Fruit fly (Drosophila melanogaster) whole organism, embryonic: ENCODE results near the gene Spn28Db.

ENCODE experiments used
- Ada2b ChIP-seq: fragments of 200-800 bp; sonication (Bioruptor generic); IDR thresholded peaks from 2 replicates; pipeline ENCODE4 v1.3.6; 2022; ENCODE audit warnings: missing biosample characterization, missing genetic modification characterization
- Antp ChIP-seq: fragments of 200-800 bp; sonication (Bioruptor generic); optimal IDR thresholded peaks from 3 replicates; lab custom pipeline; 2016; ENCODE audit warnings: missing biosample characterization, missing genetic modification characterization
- Asciz ChIP-seq: fragments of 200-800 bp; sonication (Bioruptor generic); optimal IDR thresholded peaks from 2 replicates; lab custom pipeline; 2017; ENCODE audit warnings: missing biosample characterization, mild to moderate bottlenecking, missing genetic modification characterization, missing genetic modification reagents
- BtbVII ChIP-seq: fragments of 200-800 bp; sonication (Bioruptor generic); optimal IDR thresholded peaks from 3 replicates; lab custom pipeline; 2017; ENCODE audit warnings: missing biosample characterization, mild to moderate bottlenecking, missing genetic modification characterization
- CG15269 ChIP-seq: fragments of 200-800 bp; sonication (Bioruptor generic); optimal IDR thresholded peaks from 2 replicates; lab custom pipeline; 2018; ENCODE audit warnings: missing biosample characterization, mild to moderate bottlenecking, missing genetic modification characterization, moderate library complexity
- CG1603 ChIP-seq: fragments of 200-800 bp; sonication (Bioruptor generic); optimal IDR thresholded peaks from 2 replicates; lab custom pipeline; 2019; ENCODE audit warnings: missing biosample characterization, mild to moderate bottlenecking, missing genetic modification characterization, moderate library complexity
- CG16863 ChIP-seq: fragments of 200-800 bp; sonication (Bioruptor generic); optimal IDR thresholded peaks from 3 replicates; lab custom pipeline; 2016; ENCODE audit warnings: missing biosample characterization, missing genetic modification characterization
- CG17912 ChIP-seq: fragments of 200-800 bp; sonication (Bioruptor generic); optimal IDR thresholded peaks from 2 replicates; lab custom pipeline; 2018; ENCODE audit warnings: missing biosample characterization, mild to moderate bottlenecking, missing genetic modification characterization
- CG18476 ChIP-seq: fragments of 200-800 bp; sonication (Bioruptor generic); optimal IDR thresholded peaks from 2 replicates; lab custom pipeline; 2016; ENCODE audit warnings: missing biosample characterization, mild to moderate bottlenecking, missing genetic modification characterization
- CG18599 ChIP-seq: fragments of 200-800 bp; sonication (Bioruptor generic); optimal IDR thresholded peaks from 3 replicates; lab custom pipeline; 2017; ENCODE audit warnings: missing biosample characterization, missing genetic modification characterization, mild to moderate bottlenecking, moderate library complexity, missing genetic modification reagents
- CG2120 ChIP-seq: fragments of 200-800 bp; sonication (Bioruptor generic); optimal IDR thresholded peaks from 3 replicates; lab custom pipeline; 2016; ENCODE audit warnings: missing biosample characterization, missing genetic modification characterization
- CG31441 ChIP-seq: fragments of 200-800 bp; sonication (Bioruptor generic); IDR thresholded peaks from 2 replicates; pipeline ENCODE4 v1.3.6; 2022; ENCODE audit warnings: missing biosample characterization, missing genetic modification characterization
- CG32532 ChIP-seq: fragments of 200-800 bp; sonication (Bioruptor generic); IDR thresholded peaks from 2 replicates; pipeline ENCODE4 v1.3.6; 2022; ENCODE audit warnings: missing biosample characterization, missing genetic modification characterization
- CG32772 ChIP-seq: fragments of 200-800 bp; sonication (Bioruptor generic); IDR thresholded peaks from 2 replicates; pipeline ENCODE4 v1.3.6; 2022; ENCODE audit warnings: missing biosample characterization, missing genetic modification characterization
- CG3838 ChIP-seq: fragments of 200-800 bp; sonication (Bioruptor generic); optimal IDR thresholded peaks from 3 replicates; lab custom pipeline; 2016; ENCODE audit warnings: missing biosample characterization, missing genetic modification characterization
- CG4820 ChIP-seq: fragments of 200-800 bp; sonication (Bioruptor generic); optimal IDR thresholded peaks from 3 replicates; lab custom pipeline; 2016; ENCODE audit warnings: missing biosample characterization, missing genetic modification characterization
- CG6254 ChIP-seq: fragments of 200-800 bp; sonication (Bioruptor generic); optimal IDR thresholded peaks from 3 replicates; lab custom pipeline; 2017; ENCODE audit warnings: mild to moderate bottlenecking, missing biosample characterization, missing genetic modification reagents, missing genetic modification characterization
- CG6272 ChIP-seq: fragments of 200-800 bp; sonication (Bioruptor generic); IDR thresholded peaks from 2 replicates; pipeline ENCODE4 v1.3.6; 2022; ENCODE audit warnings: missing biosample characterization, missing genetic modification characterization
- CG6813 ChIP-seq: fragments of 200-800 bp; sonication (Bioruptor generic); optimal IDR thresholded peaks from 2 replicates; lab custom pipeline; 2017; ENCODE audit warnings: missing biosample characterization, missing genetic modification characterization, mild to moderate bottlenecking, moderate library complexity, missing genetic modification reagents
- CG7839 ChIP-seq: fragments of 200-800 bp; sonication (Bioruptor generic); optimal IDR thresholded peaks from 3 replicates; lab custom pipeline; 2018; ENCODE audit warnings: missing biosample characterization, mild to moderate bottlenecking, missing genetic modification characterization, moderate library complexity
- CG7928 ChIP-seq: fragments of 200-800 bp; sonication (Bioruptor generic); optimal IDR thresholded peaks from 2 replicates; lab custom pipeline; 2017; ENCODE audit warnings: missing biosample characterization, mild to moderate bottlenecking, missing genetic modification characterization
- CG7987 ChIP-seq: fragments of 200-800 bp; sonication (Bioruptor generic); optimal IDR thresholded peaks from 2 replicates; lab custom pipeline; 2018; ENCODE audit warnings: missing biosample characterization, mild to moderate bottlenecking, missing genetic modification characterization, moderate library complexity
- CG8478 ChIP-seq: fragments of >200 bp; optimal IDR thresholded peaks from 2 replicates; lab custom pipeline; 2018
- CG8944 ChIP-seq: fragments of 200-800 bp; sonication (Bioruptor generic); optimal IDR thresholded peaks from 3 replicates; lab custom pipeline; 2016; ENCODE audit warnings: missing biosample characterization, missing genetic modification characterization
- CkIIα-i1 ChIP-seq: fragments of 200-800 bp; sonication (Bioruptor generic); IDR thresholded peaks from 2 replicates; pipeline ENCODE4 v1.3.6; 2022; ENCODE audit warnings: missing biosample characterization, missing genetic modification characterization
- Doc3 ChIP-seq: fragments of 200-800 bp; sonication (Bioruptor generic); IDR thresholded peaks from 3 replicates; pipeline ENCODE4 v1.3.6; 2022; ENCODE audit warnings: missing biosample characterization, missing genetic modification characterization; ENCODE audit not compliant: partially characterized antibody
- ERR ChIP-seq: fragments of 200-800 bp; sonication (Bioruptor generic); optimal IDR thresholded peaks from 2 replicates; lab custom pipeline; 2016; ENCODE audit warnings: missing biosample characterization, missing genetic modification characterization
- H2.0 ChIP-seq: fragments of 200-800 bp; sonication (Bioruptor generic); IDR thresholded peaks from 2 replicates; pipeline ENCODE4 v1.3.6; 2022; ENCODE audit warnings: missing biosample characterization, missing genetic modification characterization
- HLH4C ChIP-seq: fragments of 200-800 bp; sonication (Bioruptor generic); IDR thresholded peaks from 3 replicates; pipeline ENCODE4 v1.3.6; 2022; ENCODE audit warnings: missing biosample characterization, missing genetic modification characterization; ENCODE audit not compliant: partially characterized antibody
- Mad ChIP-seq: fragments of 200-800 bp; sonication (Bioruptor generic); optimal IDR thresholded peaks from 2 replicates; lab custom pipeline; 2016; ENCODE audit warnings: missing biosample characterization, missing genetic modification characterization
- NK7.1 ChIP-seq: fragments of 200-800 bp; sonication (Bioruptor generic); optimal IDR thresholded peaks from 3 replicates; lab custom pipeline; 2016; ENCODE audit warnings: missing biosample characterization, missing genetic modification characterization
- Nf-YA ChIP-seq: fragments of 200-800 bp; sonication (Bioruptor generic); IDR thresholded peaks from 2 replicates; pipeline ENCODE4 v1.3.6; 2022; ENCODE audit warnings: missing biosample characterization, missing genetic modification characterization
- Ravus ChIP-seq: fragments of 200-800 bp; sonication (Bioruptor generic); IDR thresholded peaks from 2 replicates; pipeline ENCODE4 v1.3.6; 2022; ENCODE audit warnings: missing biosample characterization, missing genetic modification characterization
- Rx ChIP-seq: fragments of 200-800 bp; sonication (Bioruptor generic); IDR thresholded peaks from 2 replicates; pipeline ENCODE4 v1.3.6; 2022; ENCODE audit warnings: missing biosample characterization, missing genetic modification characterization
- Sox100B ChIP-seq: fragments of 200-800 bp; sonication (Bioruptor generic); optimal IDR thresholded peaks from 3 replicates; lab custom pipeline; 2018; ENCODE audit warnings: missing biosample characterization, mild to moderate bottlenecking, missing genetic modification characterization
- ara ChIP-seq: fragments of 200-800 bp; sonication (Bioruptor generic); IDR thresholded peaks from 2 replicates; pipeline ENCODE4 v1.3.6; 2022; ENCODE audit warnings: missing biosample characterization, missing genetic modification characterization
- bsh ChIP-seq, 2 experiments: fragments of 200-800 bp; sonication (Bioruptor generic); optimal IDR thresholded peaks; 2 replicates each; lab custom pipeline; 2017 to 2018; ENCODE audit warnings: mild to moderate bottlenecking in 2 of 2, missing biosample characterization in 2 of 2, missing genetic modification characterization in 2 of 2, moderate library complexity in 1 of 2
- chn ChIP-seq: fragments of 200-800 bp; sonication (Bioruptor generic); optimal IDR thresholded peaks from 2 replicates; lab custom pipeline; 2016; ENCODE audit warnings: missing biosample characterization, missing genetic modification characterization
- cwo ChIP-seq: fragments of 200-800 bp; sonication (Bioruptor generic); optimal IDR thresholded peaks from 3 replicates; lab custom pipeline; 2017; ENCODE audit warnings: missing biosample characterization, missing genetic modification characterization, mild to moderate bottlenecking, moderate library complexity, missing genetic modification reagents
- eve ChIP-seq, 2 experiments: fragments of >200 bp; optimal IDR thresholded peaks; 2 replicates each; lab custom pipeline; 2017; ENCODE audit warnings: missing biosample characterization in 2 of 2, missing genetic modification characterization in 2 of 2
- fru ChIP-seq: fragments of >200 bp; optimal IDR thresholded peaks from 2 replicates; lab custom pipeline; 2017
- hth ChIP-seq: fragments of >200 bp; optimal IDR thresholded peaks from 2 replicates; lab custom pipeline; 2017; ENCODE audit warnings: inconsistent platforms
- lilli ChIP-seq: fragments of 200-800 bp; sonication (Bioruptor generic); optimal IDR thresholded peaks from 3 replicates; lab custom pipeline; 2016; ENCODE audit warnings: missing biosample characterization, missing genetic modification characterization
- lmd ChIP-seq: fragments of 200-800 bp; sonication (Bioruptor generic); IDR thresholded peaks from 2 replicates; pipeline ENCODE4 v1.3.6; 2022; ENCODE audit warnings: missing biosample characterization, missing genetic modification characterization
- oc ChIP-seq: fragments of 200-800 bp; sonication (Bioruptor generic); optimal IDR thresholded peaks from 2 replicates; lab custom pipeline; 2018; ENCODE audit warnings: missing biosample characterization, mild to moderate bottlenecking, missing genetic modification characterization, moderate library complexity
- pb ChIP-seq: fragments of 200-800 bp; sonication (Bioruptor generic); optimal IDR thresholded peaks from 3 replicates; lab custom pipeline; 2016; ENCODE audit warnings: missing biosample characterization, missing genetic modification characterization
- prd ChIP-seq, 3 experiments: fragments of >200 bp in 2 of 3; fragments of 200-800 bp in 1 of 3; sonication (Bioruptor generic) in 1 of 3; optimal IDR thresholded peaks in 2 of 3; IDR thresholded peaks in 1 of 3; 2 replicates in 2 of 3; 3 replicates in 1 of 3; pipeline versions ENCODE4 v1.3.6 to Lab custom; 2017 to 2022; ENCODE audit warnings: missing biosample characterization in 1 of 3, missing genetic modification characterization in 1 of 3
- pzg ChIP-seq: fragments of 200-800 bp; sonication (Bioruptor generic); optimal IDR thresholded peaks from 3 replicates; lab custom pipeline; 2018; ENCODE audit warnings: missing biosample characterization, mild to moderate bottlenecking, missing genetic modification characterization, moderate library complexity
- repo ChIP-seq: fragments of 200-800 bp; sonication (Bioruptor generic); optimal IDR thresholded peaks from 2 replicates; lab custom pipeline; 2016; ENCODE audit warnings: missing biosample characterization, missing genetic modification characterization
- tin ChIP-seq: fragments of 200-800 bp; sonication (Bioruptor generic); optimal IDR thresholded peaks from 3 replicates; lab custom pipeline; 2016; ENCODE audit warnings: missing biosample characterization, missing genetic modification characterization
- ttk ChIP-seq: fragments of 200-800 bp; sonication (Bioruptor generic); IDR thresholded peaks from 2 replicates; pipeline ENCODE4 v2.1.2; 2022; ENCODE audit warnings: missing biosample characterization, missing genetic modification characterization
- vvl ChIP-seq: fragments of 200-800 bp; sonication (Bioruptor generic); IDR thresholded peaks from 2 replicates; pipeline ENCODE4 v1.3.6; 2022; ENCODE audit warnings: missing biosample characterization, missing genetic modification characterization

Spn28Db gene

DNA sequence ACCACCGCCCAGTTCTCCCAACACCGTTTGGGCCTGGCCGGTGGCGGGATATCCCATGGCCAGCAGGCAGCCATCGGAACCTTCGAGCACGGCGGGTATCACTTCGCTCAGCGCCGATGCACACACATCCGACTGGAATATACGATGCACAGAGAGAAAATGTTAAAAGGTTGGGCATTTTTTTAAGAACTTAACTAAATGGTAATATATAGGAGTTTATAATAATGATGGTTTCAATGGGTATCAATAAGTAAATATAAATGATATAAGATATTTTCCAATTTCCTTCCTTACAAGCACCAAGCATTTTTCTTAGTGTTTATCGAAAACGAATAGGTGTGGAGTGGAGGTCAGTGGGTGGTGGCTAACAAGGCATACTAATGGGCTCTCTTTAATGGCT is 38.9 kb downstream of the Spn28Db start (continued):
- TF ChIP-seq CkIIα-i1 (no peak), prd (optimal IDR thresholded peaks at IDR 0.05; lab: Kevin White, UChicago) (no peak), prd (GFP tag; IDR thresholded peaks at IDR 0.05; lab: Robert Waterston, UW) (peak; percentile 70), eve (GFP tag; optimal IDR thresholded peaks at IDR 0.05; lab: Kevin White, UChicago) (peak in 1 of 2 experiments; percentile 43), Doc3 (GFP tag; lab: Robert Waterston, UW) (no peak), CG8478 (lab: Kevin White, UChicago) (no peak), CG2120 (GFP tag; lab: Kevin White, UChicago) (peak; percentile 33), ERR (GFP tag; lab: Kevin White, UChicago) (no peak), CG6813 (GFP tag; lab: Kevin White, UChicago) (peak; percentile 22), CG15269 (tag; lab: Kevin White, UChicago) (peak; percentile 35), NK7.1 (GFP tag; lab: Kevin White, UChicago) (no peak), Rx (GFP tag; lab: Robert Waterston, UW) (0 out of 2 replicates have a peak, but pooled peaks have one; percentile 17), ara (GFP tag; lab: Robert Waterston, UW) (peak; percentile 40; the same call in 1 of the 2 replicates), lmd (GFP tag; lab: Robert Waterston, UW) (peak; percentile 40), CG4820 (GFP tag; lab: Kevin White, UChicago) (no peak), chn (GFP tag; lab: Kevin White, UChicago) (peak; percentile 12), CG7839 (tag; lab: Kevin White, UChicago) (peak; percentile 51), CG1603 (tag; lab: Kevin White, UChicago) (peak; percentile 24), Sox100B (peak; percentile 8), H2.0 (GFP tag; lab: Robert Waterston, UW) (0 out of 2 replicates have a peak, but pooled peaks have one; percentile 20), cwo (GFP tag; lab: Kevin White, UChicago) (peak; percentile 31), CG7987 (GFP tag; lab: Kevin White, UChicago) (no peak), fru (no peak), CG8944 (GFP tag; lab: Kevin White, UChicago) (no peak), CG32772 (no peak), CG17912 (GFP tag; lab: Kevin White, UChicago) (no peak), CG3838 (no peak), CG18476 (no peak), HLH4C (GFP tag; lab: Robert Waterston, UW) (no peak), BtbVII (no peak), Mad (GFP tag; lab: Kevin White, UChicago) (no peak), CG16863 (no peak), CG6272 (GFP tag; lab: Robert Waterston, UW) (no peak), vvl (GFP tag; lab: Robert Waterston, UW) (peak; percentile 32; the same call in 1 of the 2 replicates), Ravus (GFP tag; lab: Robert Waterston, UW) (no peak), repo (no peak), CG7928 (GFP tag; lab: Kevin White, UChicago) (no peak), lilli (GFP tag; lab: Kevin White, UChicago) (peak; percentile 13), ttk (GFP tag; lab: Robert Waterston, UW) (no peak), CG18599 (peak; percentile 57), Ada2b (GFP tag; lab: Robert Waterston, UW) (0 out of 2 replicates have a peak, but pooled peaks have one; percentile 16), CG31441 (GFP tag; lab: Robert Waterston, UW) (peak; percentile 68), bsh (GFP tag; optimal IDR thresholded peaks at IDR 0.05; lab: Kevin White, UChicago) (peak in 1 of 2 experiments; percentile 69), tin (GFP tag; lab: Kevin White, UChicago) (peak; percentile 7), Antp (no peak), pb (no peak), Asciz (GFP tag; lab: Kevin White, UChicago) (peak; percentile 4), CG32532 (GFP tag; lab: Robert Waterston, UW) (peak; percentile 35; the same call in 1 of the 2 replicates), CG6254 (GFP tag; lab: Kevin White, UChicago) (no peak), Nf-YA (GFP tag; lab: Robert Waterston, UW) (no peak), oc (tag; lab: Kevin White, UChicago) (no peak), pzg (GFP tag; lab: Kevin White, UChicago) (no peak), hth (lab: Kevin White, UChicago) (no peak)
